Fruit fly (Drosophila melanogaster) whole organism, pupa: Measurements from ENCODE around the gene CG44139.

Experiments
- CG13204 ChIP-seq: fragments of 200-800 bp; sonication (Bioruptor generic); optimal IDR thresholded peaks from 2 replicates; lab custom pipeline; 2018; ENCODE audit warnings: missing biosample characterization, mild to moderate bottlenecking, missing genetic modification characterization, moderate library complexity
- CG17806 ChIP-seq: fragments of 200-800 bp; sonication (Bioruptor generic); optimal IDR thresholded peaks from 2 replicates; lab custom pipeline; 2018; ENCODE audit warnings: missing biosample characterization, mild to moderate bottlenecking, missing genetic modification characterization, moderate library complexity
- CG8159 ChIP-seq: fragments of 200-800 bp; sonication (Bioruptor generic); optimal IDR thresholded peaks from 3 replicates; lab custom pipeline; 2018; ENCODE audit warnings: missing biosample characterization, mild to moderate bottlenecking, missing genetic modification characterization, moderate library complexity
- CG9948 ChIP-seq: fragments of 200-800 bp; sonication (Bioruptor generic); optimal IDR thresholded peaks from 2 replicates; lab custom pipeline; 2018; ENCODE audit warnings: missing biosample characterization, mild to moderate bottlenecking, missing genetic modification characterization, moderate library complexity
- Pif1B ChIP-seq: fragments of 200-800 bp; sonication (Bioruptor generic); optimal IDR thresholded peaks from 3 replicates; lab custom pipeline; 2016; ENCODE audit warnings: missing biosample characterization, missing genetic modification characterization
- Snoo ChIP-seq: fragments of 200-800 bp; sonication (Bioruptor generic); optimal IDR thresholded peaks from 3 replicates; lab custom pipeline; 2017; ENCODE audit warnings: missing biosample characterization, mild to moderate bottlenecking, missing genetic modification characterization, inconsistent platforms
- gl ChIP-seq: fragments of 200-800 bp; sonication (Bioruptor generic); optimal IDR thresholded peaks from 2 replicates; lab custom pipeline; 2018; ENCODE audit warnings: missing biosample characterization, mild to moderate bottlenecking, missing genetic modification characterization
- rn ChIP-seq: fragments of 200-800 bp; sonication (Bioruptor generic); IDR thresholded peaks from 2 replicates; pipeline ENCODE4 v1.3.6; 2022; ENCODE audit warnings: missing biosample characterization, missing genetic modification characterization

DNA sequence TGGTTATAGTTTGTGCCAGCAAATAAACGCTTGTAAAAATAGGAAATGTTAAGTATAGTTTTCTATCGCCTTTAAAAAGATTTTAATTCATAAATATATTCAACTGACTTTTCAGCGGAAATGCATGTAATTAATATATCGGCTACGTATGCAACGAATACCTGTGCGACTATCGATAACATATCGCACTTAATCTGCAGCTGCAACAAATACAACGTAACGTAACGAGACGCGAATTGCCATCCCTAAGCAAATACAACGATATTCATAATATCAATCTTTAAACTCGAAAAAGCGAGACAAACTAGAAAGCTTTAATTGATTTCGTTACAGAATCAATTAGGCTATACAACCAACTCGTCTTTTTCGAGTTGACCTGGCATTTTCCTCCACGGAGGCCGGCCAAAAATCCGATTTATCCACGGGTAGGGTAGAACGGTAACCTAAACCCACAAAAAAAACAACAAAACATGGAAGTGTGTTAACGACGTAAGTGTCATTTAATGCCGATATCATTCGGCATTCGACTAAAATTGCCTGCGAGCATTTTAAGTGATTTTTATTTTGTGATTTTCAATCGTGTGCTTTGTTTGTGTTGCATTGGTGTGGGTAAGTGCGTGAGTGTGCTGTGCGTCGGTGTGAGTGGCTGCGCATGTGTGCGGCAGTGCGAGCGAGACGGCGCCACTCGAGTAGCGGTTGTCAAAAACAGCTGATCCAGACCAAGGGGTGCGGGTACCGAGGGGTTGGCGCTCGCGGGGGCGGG lies 48.8 kb upstream of the CG44139 start, which contains the start of gene Atxn7:
- peak; percentile 80 for TF ChIP-seq Snoo (tag; lab: Kevin White, UChicago)
- peak; percentile 29 for TF ChIP-seq CG8159 (tag; lab: Kevin White, UChicago)
- TF ChIP-seq CG9948 (tag; lab: Kevin White, UChicago): no peak
- peak; percentile 1 for TF ChIP-seq CG17806 (tag; lab: Kevin White, UChicago)
- TF ChIP-seq CG13204 (GFP tag; lab: Kevin White, UChicago): peak; percentile 17
- no peak for TF ChIP-seq gl (tag; lab: Kevin White, UChicago)
- TF ChIP-seq rn (GFP tag; lab: Robert Waterston, UW): no peak
- TF ChIP-seq Pif1B: peak; percentile 2
